Fruit fly (Drosophila melanogaster): ENCODE results near the gene beat-IV.

The beat-IV gene

DNA sequence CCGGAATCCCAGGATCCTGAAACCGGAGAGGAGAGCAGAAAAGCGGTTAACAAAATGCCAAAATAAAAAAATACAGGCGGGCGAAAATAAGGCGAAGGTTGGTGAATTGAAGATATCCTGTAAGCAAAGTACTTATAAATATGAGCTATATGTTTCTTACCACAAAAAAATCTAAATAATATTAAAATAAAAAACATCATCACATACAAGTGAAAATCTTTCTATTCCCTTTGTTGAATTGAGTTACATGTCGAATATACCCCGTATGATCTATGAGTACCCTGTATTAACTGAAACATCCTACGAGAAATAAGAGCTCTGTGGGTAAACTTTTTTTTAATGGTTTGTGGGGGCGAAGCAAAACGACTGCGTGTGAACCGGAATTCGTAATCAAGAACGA is 54.9 kb downstream of the beat-IV start (continued):
- TF ChIP-seq CG12391 (tag; optimal IDR thresholded peaks at IDR 0.05) (no peak), HLH54F (GFP tag; optimal IDR thresholded peaks at IDR 0.05) (no peak), CG16813 (GFP tag; IDR thresholded peaks at IDR 0.05; ENCODE audit: partially characterized antibody) (no peak), ci (GFP tag; IDR thresholded peaks at IDR 0.05) (0 out of 3 replicates have a peak, but pooled peaks have one; percentile 28), CG10979 (tag; optimal IDR thresholded peaks at IDR 0.05) (no peak), CG7556 (GFP tag; optimal IDR thresholded peaks at IDR 0.05) (peak; percentile 47), CG13296 (GFP tag; optimal IDR thresholded peaks at IDR 0.05) (peak; percentile 24), HLH3B (GFP tag; IDR thresholded peaks at IDR 0.05) (peak; percentile 35; the same call in 1 of the 2 replicates), gem (tag; optimal IDR thresholded peaks at IDR 0.05) (peak; percentile 44), bcd (GFP tag; optimal IDR thresholded peaks at IDR 0.05) (no peak), Chrac-16 (GFP tag; optimal IDR thresholded peaks at IDR 0.05) (peak; percentile 5), CG3847 (GFP tag; IDR thresholded peaks at IDR 0.05) (no peak), ranshi (GFP tag; IDR thresholded peaks at IDR 0.05) (0 out of 2 replicates have a peak, but pooled peaks have one; percentile 35), Taf1 (GFP tag; IDR thresholded peaks at IDR 0.05) (0 out of 2 replicates have a peak, but pooled peaks have one; percentile 14), CG7839 (tag; optimal IDR thresholded peaks at IDR 0.05) (peak; percentile 58), CG3838 (GFP tag; optimal IDR thresholded peaks at IDR 0.05) (no peak), stc (GFP tag; IDR thresholded peaks at IDR 0.05) (0 out of 2 replicates have a peak, but pooled peaks have one; percentile 29), nerfin-1 (tag; optimal IDR thresholded peaks at IDR 0.05) (no peak), CG9932 (GFP tag; IDR thresholded peaks at IDR 0.05) (peak; percentile 31; the same call in 1 of the 2 replicates), sisA (GFP tag; IDR thresholded peaks at IDR 0.05) (no peak), CG15269 (tag; optimal IDR thresholded peaks at IDR 0.05) (peak; percentile 41), peb (GFP tag; IDR thresholded peaks at IDR 0.05) (no peak), ind (GFP tag; optimal IDR thresholded peaks at IDR 0.05) (peak; percentile 24), NK7.1 (GFP tag; optimal IDR thresholded peaks at IDR 0.05) (no peak), CG2199 (GFP tag; IDR thresholded peaks at IDR 0.05) (no peak), vvl (GFP tag; IDR thresholded peaks at IDR 0.05) (0 out of 2 replicates have a peak, but pooled peaks have one; percentile 35), pan (optimal IDR thresholded peaks at IDR 0.05) (no peak), pan (GFP tag; optimal IDR thresholded peaks at IDR 0.05 in 1 of 2, IDR thresholded peaks at IDR 0.05 in 1 of 2) (peak in 1 of 2 experiments; percentile 72), CG12769 (tag; optimal IDR thresholded peaks at IDR 0.05) (no peak), Hmr (GFP tag; optimal IDR thresholded peaks at IDR 0.05) (peak; percentile 52), D19B (GFP tag; optimal IDR thresholded peaks at IDR 0.05) (peak; percentile 67), seq (GFP tag; IDR thresholded peaks at IDR 0.05) (0 out of 2 replicates have a peak, but pooled peaks have one; percentile 11), Aef1 (GFP tag; IDR thresholded peaks at IDR 0.05) (0 out of 3 replicates have a peak, but pooled peaks have one; percentile 14), H15 (GFP tag; IDR thresholded peaks at IDR 0.05) (no peak)

DNA sequence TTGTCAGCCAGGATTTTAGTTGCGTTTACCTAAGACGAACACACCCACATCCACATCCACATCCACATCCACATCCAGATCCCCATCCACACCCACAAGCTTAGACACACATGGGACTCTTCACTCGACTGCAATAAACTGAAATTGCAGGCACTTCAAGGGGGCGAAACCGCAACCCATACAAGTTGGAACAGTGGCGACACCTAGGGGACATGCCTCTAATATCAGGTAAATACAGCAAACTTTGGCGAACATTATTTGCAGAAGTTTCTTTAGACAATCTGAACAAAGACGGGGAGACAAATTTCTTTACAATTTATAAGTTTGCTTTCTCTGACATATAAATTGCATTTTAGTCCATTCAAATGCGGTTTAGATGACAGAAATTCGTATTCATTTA is 65.7 kb downstream of the beat-IV start:
- TF ChIP-seq CTCF (GFP tag; optimal IDR thresholded peaks at IDR 0.05) (peak; percentile 76), Dp (GFP tag; optimal IDR thresholded peaks at IDR 0.05) (no peak)

dm6 chr3R:23627140-23627539 is 69.9 kb downstream of the beat-IV start:
- no peak for TF ChIP-seq Eip74EF (GFP tag; optimal IDR thresholded peaks at IDR 0.05)
- no peak for TF ChIP-seq Jarid2 (GFP tag; optimal IDR thresholded peaks at IDR 0.05)
- TF ChIP-seq Ets65A (GFP tag): peak; percentile 20

Measured in whole organism, embryonic.